Worm (Caenorhabditis elegans) whole organism, young adult: ENCODE results near the gene F59E12.1.

Source experiments
- B0261.1 ChIP-seq: sonication (generic microtip); optimal IDR thresholded peaks from 2 replicates; lab custom pipeline; 2016; ENCODE audit warnings: mild to moderate bottlenecking, missing genetic modification characterization, moderate library complexity, missing compliant biosample characterization
- C06A6.2 ChIP-seq: fragments of 200-800 bp; sonication (Bioruptor generic); conservative IDR thresholded peaks from 2 replicates; pipeline ENCODE4 v1.3.6; 2022; ENCODE audit warnings: missing genetic modification characterization, missing compliant biosample characterization
- F10E7.11 ChIP-seq: sonication (generic microtip); optimal IDR thresholded peaks from 2 replicates; lab custom pipeline; 2017; ENCODE audit warnings: mild to moderate bottlenecking, missing genetic modification characterization, moderate library complexity, missing compliant biosample characterization
- F37B4.10 ChIP-seq: fragments of 200-800 bp; sonication (Bioruptor generic); IDR thresholded peaks from 2 replicates; pipeline ENCODE4 v1.3.6; 2022; ENCODE audit warnings: missing genetic modification characterization, missing compliant biosample characterization
- F55B11.4 ChIP-seq: sonication (generic microtip); optimal IDR thresholded peaks from 2 replicates; lab custom pipeline; 2016; ENCODE audit warnings: missing compliant biosample characterization, missing genetic modification characterization, borderline replicate concordance; ENCODE audit not compliant: insufficient read depth
- F57A8.1 ChIP-seq: fragments of 200-800 bp; sonication (Bioruptor generic); optimal IDR thresholded peaks from 2 replicates; lab custom pipeline; 2018; ENCODE audit warnings: mild to moderate bottlenecking, missing genetic modification characterization, moderate library complexity, missing compliant biosample characterization
- F57C9.4 ChIP-seq: sonication (generic microtip); optimal IDR thresholded peaks from 2 replicates; lab custom pipeline; 2017; ENCODE audit warnings: mild to moderate bottlenecking, missing genetic modification characterization, missing compliant biosample characterization
- T07F8.4 ChIP-seq: sonication (generic microtip); optimal IDR thresholded peaks from 2 replicates; lab custom pipeline; 2016; ENCODE audit warnings: mild to moderate bottlenecking, missing genetic modification characterization, moderate library complexity, missing compliant biosample characterization
- Y56A3A.18 ChIP-seq: fragments of 200-800 bp; sonication (Bioruptor generic); IDR thresholded peaks from 2 replicates; pipeline ENCODE4 v1.3.6; 2022; ENCODE audit warnings: missing genetic modification reagents, missing genetic modification characterization, missing compliant biosample characterization
- Y79H2A.3 ChIP-seq: fragments of 200-800 bp; sonication (Bioruptor generic); conservative IDR thresholded peaks from 2 replicates; pipeline ENCODE4 v1.3.6; 2022; ENCODE audit warnings: missing genetic modification reagents, missing genetic modification characterization, missing compliant biosample characterization
- ZK185.1 ChIP-seq: sonication (generic microtip); optimal IDR thresholded peaks from 2 replicates; lab custom pipeline; 2016; ENCODE audit warnings: mild to moderate bottlenecking, missing genetic modification characterization, missing compliant biosample characterization; ENCODE audit not compliant: poor library complexity, severe bottlenecking
- ama-1 ChIP-seq, 3 experiments: fragments of 150-350 bp in 1 of 3; sonication (generic microtip) in 2 of 3; optimal IDR thresholded peaks; 2 replicates each; lab custom pipeline; 2014 to 2018; ENCODE audit warnings: missing biosample characterization in 2 of 3, missing genetic modification characterization in 2 of 3, missing genetic modification reagents in 2 of 3
- attf-3 ChIP-seq: fragments of 200-800 bp; sonication (Bioruptor generic); conservative IDR thresholded peaks from 2 replicates; pipeline ENCODE4 v1.3.6; 2022; ENCODE audit warnings: missing genetic modification reagents, missing genetic modification characterization, missing compliant biosample characterization
- attf-6 ChIP-seq: fragments of 200-800 bp; sonication (Bioruptor generic); IDR thresholded peaks from 2 replicates; pipeline ENCODE4 v1.3.6; 2022; ENCODE audit warnings: missing genetic modification reagents, missing genetic modification characterization, missing compliant biosample characterization
- bed-1 ChIP-seq: fragments of 200-800 bp; sonication (Bioruptor generic); IDR thresholded peaks from 2 replicates; pipeline ENCODE4 v1.3.6; 2022; ENCODE audit warnings: missing genetic modification reagents, missing genetic modification characterization, missing compliant biosample characterization
- ceh-40 ChIP-seq: fragments of 200-800 bp; sonication (Bioruptor generic); IDR thresholded peaks from 2 replicates; pipeline ENCODE4 v1.3.6; 2022; ENCODE audit warnings: missing genetic modification characterization, missing compliant biosample characterization
- ceh-79 ChIP-seq: sonication (generic microtip); optimal IDR thresholded peaks from 2 replicates; lab custom pipeline; 2017; ENCODE audit warnings: mild to moderate bottlenecking, missing genetic modification characterization, missing compliant biosample characterization
- chd-7 ChIP-seq: sonication (generic microtip); optimal IDR thresholded peaks from 2 replicates; lab custom pipeline; 2016; ENCODE audit warnings: mild to moderate bottlenecking, missing genetic modification characterization, moderate library complexity, missing compliant biosample characterization
- die-1 ChIP-seq: sonication (generic microtip); optimal IDR thresholded peaks from 2 replicates; lab custom pipeline; 2016; ENCODE audit warnings: missing genotype, mild to moderate bottlenecking, missing genetic modification characterization, missing compliant biosample characterization
- dox-1 ChIP-seq: fragments of 200-800 bp; sonication (Bioruptor generic); IDR thresholded peaks from 2 replicates; pipeline ENCODE4 v1.3.6; 2022; ENCODE audit warnings: missing genetic modification reagents, missing genetic modification characterization, missing compliant biosample characterization
- dpl-1 ChIP-seq: fragments of 150-350 bp; optimal IDR thresholded peaks from 2 replicates; lab custom pipeline; 2014; ENCODE audit warnings: missing biosample characterization, missing genetic modification reagents, missing genetic modification characterization
- efl-1 ChIP-seq: fragments of 150-350 bp; optimal IDR thresholded peaks from 2 replicates; lab custom pipeline; 2014; ENCODE audit warnings: missing biosample characterization, missing genetic modification reagents, missing genetic modification characterization
- egrh-3 ChIP-seq: fragments of 200-800 bp; sonication (Bioruptor generic); IDR thresholded peaks from 2 replicates; pipeline ENCODE4 v1.3.6; 2022; ENCODE audit warnings: missing genetic modification reagents, missing genetic modification characterization, missing compliant biosample characterization
- ekl-4 ChIP-seq: fragments of 200-800 bp; sonication (Bioruptor generic); IDR thresholded peaks from 2 replicates; pipeline ENCODE4 v1.3.6; 2022; ENCODE audit warnings: missing genetic modification reagents, missing genetic modification characterization, missing compliant biosample characterization
- hlh-12 ChIP-seq: sonication (generic microtip); optimal IDR thresholded peaks from 2 replicates; lab custom pipeline; 2016; ENCODE audit warnings: missing genetic modification characterization, missing compliant biosample characterization
- hmg-1.2 ChIP-seq: fragments of 200-800 bp; sonication (Bioruptor generic); IDR thresholded peaks from 2 replicates; pipeline ENCODE4 v1.3.6; 2022; ENCODE audit warnings: missing genetic modification reagents, missing genetic modification characterization, missing compliant biosample characterization
- hmg-20 ChIP-seq: fragments of 200-800 bp; sonication (Bioruptor generic); IDR thresholded peaks from 2 replicates; pipeline ENCODE4 v1.3.6; 2022; ENCODE audit warnings: missing genetic modification reagents, missing genetic modification characterization, missing compliant biosample characterization
- lsl-1 ChIP-seq: fragments of 200-800 bp; sonication (Bioruptor generic); optimal IDR thresholded peaks from 2 replicates; lab custom pipeline; 2018; ENCODE audit warnings: mild to moderate bottlenecking, missing genetic modification characterization, moderate library complexity, missing compliant biosample characterization
- lsy-27 ChIP-seq: sonication (generic microtip); optimal IDR thresholded peaks from 2 replicates; lab custom pipeline; 2017; ENCODE audit warnings: missing genetic modification characterization, mild to moderate bottlenecking, missing compliant biosample characterization, antibody characterized with exemption, missing genotype, borderline replicate concordance; ENCODE audit not compliant: insufficient read depth
- madf-10 ChIP-seq: sonication (generic microtip); optimal IDR thresholded peaks from 2 replicates; lab custom pipeline; 2016; ENCODE audit warnings: mild to moderate bottlenecking, missing genetic modification characterization, missing compliant biosample characterization
- madf-3 ChIP-seq: fragments of 200-800 bp; sonication (Bioruptor generic); IDR thresholded peaks from 2 replicates; pipeline ENCODE4 v1.3.6; 2022; ENCODE audit warnings: missing genetic modification reagents, missing genetic modification characterization, missing compliant biosample characterization
- madf-6 ChIP-seq: fragments of 200-800 bp; sonication (Bioruptor generic); IDR thresholded peaks from 2 replicates; pipeline ENCODE4 v1.3.6; 2022; ENCODE audit warnings: missing genetic modification reagents, missing genetic modification characterization, missing compliant biosample characterization
- madf-8 ChIP-seq: fragments of 200-800 bp; sonication (Bioruptor generic); conservative IDR thresholded peaks from 2 replicates; pipeline ENCODE4 v1.3.6; 2022; ENCODE audit warnings: missing genetic modification reagents, missing genetic modification characterization, missing compliant biosample characterization
- mel-28 ChIP-seq: sonication (generic microtip); optimal IDR thresholded peaks from 2 replicates; lab custom pipeline; 2016; ENCODE audit warnings: borderline replicate concordance, mild to moderate bottlenecking, missing genetic modification characterization, missing compliant biosample characterization
- mes-4 ChIP-seq: sonication (generic microtip); optimal IDR thresholded peaks from 2 replicates; lab custom pipeline; 2016; ENCODE audit warnings: missing genotype, missing genetic modification characterization, missing compliant biosample characterization
- mxl-1 ChIP-seq: sonication (generic microtip); optimal IDR thresholded peaks from 2 replicates; lab custom pipeline; 2016; ENCODE audit warnings: missing genetic modification characterization, missing compliant biosample characterization
- nhr-120 ChIP-seq: fragments of 200-800 bp; sonication (Bioruptor generic); IDR thresholded peaks from 2 replicates; pipeline ENCODE4 v1.3.6; 2022; ENCODE audit warnings: missing genetic modification characterization, missing compliant biosample characterization
- nhr-27 ChIP-seq: fragments of 200-800 bp; sonication (Bioruptor generic); optimal IDR thresholded peaks from 2 replicates; lab custom pipeline; 2018; ENCODE audit warnings: mild to moderate bottlenecking, missing genetic modification characterization, moderate library complexity, missing compliant biosample characterization
- nhr-80 ChIP-seq: sonication (generic microtip); optimal IDR thresholded peaks from 2 replicates; lab custom pipeline; 2016; ENCODE audit warnings: missing genetic modification characterization, missing compliant biosample characterization
- repo-1 ChIP-seq: sonication (generic microtip); optimal IDR thresholded peaks from 2 replicates; lab custom pipeline; 2017; ENCODE audit warnings: mild to moderate bottlenecking, missing genetic modification characterization, missing compliant biosample characterization
- sdz-38 ChIP-seq: sonication (generic microtip); optimal IDR thresholded peaks from 2 replicates; lab custom pipeline; 2016; ENCODE audit warnings: missing genotype, missing genetic modification characterization, missing compliant biosample characterization
- snpc-3.4 ChIP-seq: sonication (generic microtip); optimal IDR thresholded peaks from 2 replicates; lab custom pipeline; 2017; ENCODE audit warnings: missing genetic modification characterization, mild to moderate bottlenecking, missing compliant biosample characterization, antibody characterized with exemption, moderate library complexity, missing genotype, missing genetic modification reagents
- tbp1 ChIP-seq: fragments of 200-800 bp; sonication (Bioruptor generic); optimal IDR thresholded peaks from 2 replicates; lab custom pipeline; 2018; ENCODE audit warnings: mild to moderate bottlenecking, missing genetic modification characterization, missing compliant biosample characterization
- tbx-9 ChIP-seq: sonication (generic microtip); optimal IDR thresholded peaks from 2 replicates; lab custom pipeline; 2016; ENCODE audit warnings: borderline replicate concordance, missing genetic modification characterization, inconsistent platforms, missing compliant biosample characterization
- zim-3 ChIP-seq: sonication (generic microtip); optimal IDR thresholded peaks from 2 replicates; lab custom pipeline; 2017; ENCODE audit warnings: mild to moderate bottlenecking, missing genetic modification characterization, moderate library complexity, missing compliant biosample characterization
- ztf-18 ChIP-seq: sonication (generic microtip); optimal IDR thresholded peaks from 2 replicates; lab custom pipeline; 2016; ENCODE audit warnings: missing genotype, mild to moderate bottlenecking, missing genetic modification characterization, missing compliant biosample characterization
- ztf-22 ChIP-seq: fragments of 200-800 bp; sonication (Bioruptor generic); optimal IDR thresholded peaks from 2 replicates; lab custom pipeline; 2018; ENCODE audit warnings: mild to moderate bottlenecking, missing genetic modification characterization, moderate library complexity, missing compliant biosample characterization
- ztf-25 ChIP-seq: fragments of 200-800 bp; sonication (Bioruptor generic); IDR thresholded peaks from 2 replicates; pipeline ENCODE4 v1.3.6; 2022; ENCODE audit warnings: missing genetic modification reagents, missing genetic modification characterization, missing compliant biosample characterization

Gene F59E12.1

DNA sequence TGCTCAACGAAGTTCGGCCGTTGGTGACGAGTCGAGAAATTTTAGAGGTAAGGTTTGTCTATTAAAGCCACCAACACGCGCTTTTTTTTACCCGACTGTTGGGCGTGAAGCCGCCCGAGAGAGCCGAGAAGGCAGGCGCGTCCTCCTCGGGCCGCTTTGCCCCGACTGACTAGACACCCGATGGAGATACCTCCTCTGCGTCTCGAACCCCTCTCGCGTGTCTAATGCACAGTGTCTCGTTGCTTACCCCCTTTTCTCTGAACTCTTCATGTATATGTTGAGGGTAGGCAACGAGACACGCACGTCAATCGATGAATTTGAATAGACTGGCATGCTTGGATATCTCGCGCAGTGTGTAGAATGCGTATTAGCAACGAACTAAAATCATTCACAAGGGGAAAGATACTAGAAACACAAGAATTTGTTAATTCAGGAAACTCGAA is 7.4 kb downstream of the F59E12.1 start (continued):
- TF ChIP-seq repo-1 (peak; percentile 97), hlh-12 (tag; lab: Kevin White, UChicago) (no peak), Y56A3A.18 (GFP tag; lab: Robert Waterston, UW) (peak; percentile 93), ztf-22 (peak; percentile 55), hmg-20 (peak; percentile 91), madf-6 (GFP tag; lab: Robert Waterston, UW) (peak; percentile 91), attf-3 (GFP tag; lab: Robert Waterston, UW) (peak; percentile 74), mxl-1 (peak; percentile 67), tbp1 (peak; percentile 71), bed-1 (peak; percentile 91), F55B11.4 (tag; lab: Kevin White, UChicago) (no peak), lsl-1 (GFP tag; lab: Kevin White, UChicago) (no peak), egrh-3 (GFP tag; lab: Robert Waterston, UW) (peak; percentile 91), nhr-120 (peak; percentile 98; the same call in 1 of the 2 replicates), dox-1 (GFP tag; lab: Robert Waterston, UW) (peak; percentile 87; the same call in 1 of the 2 replicates), nhr-27 (tag; lab: Kevin White, UChicago) (peak; percentile 98), lsy-27 (tag; lab: Kevin White, UChicago) (peak; percentile 90), F37B4.10 (GFP tag; lab: Robert Waterston, UW) (peak; percentile 92; the same call in 1 of the 2 replicates), chd-7 (peak; percentile 99), mes-4 (tag; lab: Kevin White, UChicago) (peak; percentile 36), ZK185.1 (tag; lab: Kevin White, UChicago) (peak; percentile 74), mel-28 (tag; lab: Kevin White, UChicago) (peak; percentile 92), F10E7.11 (tag; lab: Kevin White, UChicago) (peak; percentile 100), ceh-40 (GFP tag; lab: Robert Waterston, UW) (peak; percentile 94), ama-1 (optimal IDR thresholded peaks at IDR 0.05; lab: Kevin White, UChicago) (peak; percentile 100), ama-1 (GFP tag; optimal IDR thresholded peaks at IDR 0.05; lab: Kevin White, UChicago) (peak; percentile 89 to 94), B0261.1 (tag; lab: Kevin White, UChicago) (peak; percentile 55), T07F8.4 (tag; lab: Kevin White, UChicago) (no peak), F57C9.4 (tag; lab: Kevin White, UChicago) (peak; percentile 98), snpc-3.4 (tag; lab: Kevin White, UChicago) (no peak), ceh-79 (tag; lab: Kevin White, UChicago) (peak; percentile 99), ztf-18 (peak; percentile 28), dpl-1 (GFP tag; lab: Kevin White, UChicago) (no peak), nhr-80 (tag; lab: Kevin White, UChicago) (peak; percentile 2), die-1 (peak; percentile 77), C06A6.2 (GFP tag; lab: Robert Waterston, UW) (peak; percentile 92), ekl-4 (GFP tag; lab: Robert Waterston, UW) (peak; percentile 98), madf-3 (GFP tag; lab: Robert Waterston, UW) (peak; percentile 97), madf-8 (no peak), madf-10 (tag; lab: Kevin White, UChicago) (peak; percentile 85), Y79H2A.3 (peak; percentile 96), sdz-38 (no peak), hmg-1.2 (GFP tag; lab: Robert Waterston, UW) (peak; percentile 93), efl-1 (GFP tag; lab: Kevin White, UChicago) (no peak), ztf-25 (GFP tag; lab: Robert Waterston, UW) (peak; percentile 95; the same call in 1 of the 2 replicates), zim-3 (tag; lab: Kevin White, UChicago) (peak; percentile 99), tbx-9 (tag; lab: Kevin White, UChicago) (peak; percentile 99), F57A8.1 (no peak), attf-6 (GFP tag; lab: Robert Waterston, UW) (peak; percentile 92)
